Fruit fly (Drosophila melanogaster): Measurements from ENCODE around the gene JMJD4.

- TF ChIP-seq usp (GFP tag; optimal IDR thresholded peaks at IDR 0.05) = no peak
- no peak for TF ChIP-seq pan (optimal IDR thresholded peaks at IDR 0.05)
- no peak for TF ChIP-seq CG8478 (optimal IDR thresholded peaks at IDR 0.05)
- no peak for TF ChIP-seq EcR (GFP tag; optimal IDR thresholded peaks at IDR 0.05)
These were observed 33.4 kb downstream of the JMJD4 start, which contains the start of gene Grl36b for dm6 chr2L:18125649-18126048.

Data from whole organism.